Worm (Caenorhabditis elegans) whole organism, L3 larva: Measurements from ENCODE around the gene syx-3.

Experiments used
- aly-2 ChIP-seq: fragments of 150-350 bp; optimal IDR thresholded peaks from 2 replicates; lab custom pipeline; 2014; ENCODE audit warnings: missing biosample characterization, missing genetic modification characterization
- elt-3 ChIP-seq, 3 experiments: fragments of 150-350 bp in 1 of 3; sonication (generic microtip) in 2 of 3; optimal IDR thresholded peaks; 2 replicates in 2 of 3; 4 replicates in 1 of 3; lab custom pipeline; 2014 to 2017; ENCODE audit warnings: missing biosample characterization in 3 of 3, missing genetic modification characterization in 3 of 3
- fkh-2 ChIP-seq: fragments of 150-350 bp; optimal IDR thresholded peaks from 2 replicates; lab custom pipeline; 2014; ENCODE audit warnings: missing biosample characterization, missing genetic modification reagents, missing genetic modification characterization
- hmg-11 ChIP-seq: sonication (generic microtip); optimal IDR thresholded peaks from 2 replicates; lab custom pipeline; 2016; ENCODE audit warnings: missing genetic modification characterization, missing compliant biosample characterization
- nhr-237 ChIP-seq: fragments of 150-350 bp; optimal IDR thresholded peaks from 2 replicates; lab custom pipeline; 2014; ENCODE audit warnings: missing biosample characterization, missing genetic modification characterization
- unc-39 ChIP-seq: sonication (generic microtip); optimal IDR thresholded peaks from 4 replicates; lab custom pipeline; 2017; ENCODE audit warnings: missing biosample characterization, missing genetic modification characterization

DNA sequence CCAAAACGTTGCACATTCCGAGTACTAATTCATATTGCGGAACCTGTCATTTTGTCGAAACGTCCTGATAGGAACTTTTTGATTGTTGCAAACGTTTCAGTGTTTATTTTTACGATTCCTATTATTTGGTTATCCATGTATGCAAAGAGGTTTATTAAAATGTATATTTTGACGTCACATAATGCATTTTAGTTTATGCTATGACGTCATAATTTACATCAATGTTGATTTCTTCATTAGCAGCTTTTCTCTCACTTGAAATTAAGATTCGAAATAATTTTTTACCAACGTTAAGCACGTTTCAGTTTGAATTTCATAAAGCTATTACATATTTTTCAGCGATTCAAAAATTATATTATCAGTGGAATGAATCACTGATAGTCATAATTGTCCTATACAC, 17.7 kb downstream of the syx-3 start:
- TF ChIP-seq fkh-2 (tag; lab: Kevin White, UChicago) (no peak), hmg-11 (tag; lab: Kevin White, UChicago) (no peak), unc-39 (tag; lab: Kevin White, UChicago) (no peak), nhr-237 (no peak), elt-3 (tag; optimal IDR thresholded peaks at IDR 0.05; lab: Kevin White, UChicago) (no peak), aly-2 (no peak)
